Fruit fly (Drosophila melanogaster) whole organism, prepupa: Measurements from ENCODE around the gene Shawn.

Experiments used
- acj6 ChIP-seq: fragments of 200-800 bp; sonication (Bioruptor generic); optimal IDR thresholded peaks from 3 replicates; lab custom pipeline; 2016; ENCODE audit warnings: missing biosample characterization, missing genetic modification characterization
- esn ChIP-seq: fragments of 200-800 bp; sonication (Bioruptor generic); optimal IDR thresholded peaks from 2 replicates; lab custom pipeline; 2016; ENCODE audit warnings: missing biosample characterization, mild to moderate bottlenecking, missing genetic modification characterization, moderate library complexity
- fd85E ChIP-seq: fragments of 200-800 bp; sonication (Bioruptor generic); optimal IDR thresholded peaks from 3 replicates; lab custom pipeline; 2016; ENCODE audit warnings: missing biosample characterization, missing genetic modification characterization
- salr ChIP-seq, 2 experiments: fragments of 200-800 bp; sonication (Bioruptor generic); optimal IDR thresholded peaks; 3 replicates each; lab custom pipeline; 2016 to 2018; ENCODE audit warnings: missing biosample characterization in 2 of 2, missing genetic modification characterization in 2 of 2, mild to moderate bottlenecking in 1 of 2

DNA sequence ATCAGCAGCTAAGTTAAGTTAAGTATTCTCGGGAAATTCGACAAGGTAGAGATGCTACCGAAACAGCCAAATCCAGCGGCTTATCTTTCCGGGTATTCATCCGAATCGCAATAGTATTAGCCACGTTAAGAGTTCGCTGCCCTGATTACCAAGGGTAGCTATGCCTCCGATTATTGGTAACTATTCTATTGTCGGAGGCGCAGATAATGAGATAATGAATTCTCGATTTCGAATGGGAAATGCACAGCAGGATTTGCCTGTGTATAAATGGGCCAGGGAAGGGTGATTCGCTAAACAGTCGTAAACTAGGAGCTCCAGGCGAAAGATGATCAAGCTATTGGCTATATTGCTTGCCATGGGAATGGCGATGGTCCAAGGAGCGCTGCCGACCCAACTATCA is 28.0 kb upstream of the Shawn start, which contains the start of gene CG14204:
- TF ChIP-seq esn (GFP tag; lab: Kevin White, UChicago) (no peak), acj6 (GFP tag; lab: Kevin White, UChicago) (no peak), fd85E (GFP tag; lab: Kevin White, UChicago) (no peak), salr (GFP tag; optimal IDR thresholded peaks at IDR 0.05; lab: Kevin White, UChicago) (no peak)
